Fruit fly (Drosophila melanogaster) whole organism, embryonic: ENCODE results near the gene Rab8.

ENCODE experiments used
- Asciz ChIP-seq: fragments of 200-800 bp; sonication (Bioruptor generic); optimal IDR thresholded peaks from 2 replicates; lab custom pipeline; 2017; ENCODE audit warnings: missing biosample characterization, mild to moderate bottlenecking, missing genetic modification characterization, missing genetic modification reagents
- CG10209 ChIP-seq: fragments of 200-800 bp; sonication (Bioruptor generic); optimal IDR thresholded peaks from 3 replicates; lab custom pipeline; 2017; ENCODE audit warnings: missing biosample characterization, mild to moderate bottlenecking, missing genetic modification characterization, missing genetic modification reagents
- CG10267 ChIP-seq: fragments of 200-800 bp; sonication (Bioruptor generic); optimal IDR thresholded peaks from 2 replicates; lab custom pipeline; 2018; ENCODE audit warnings: missing biosample characterization, mild to moderate bottlenecking, missing genetic modification characterization, moderate library complexity
- CG10543 ChIP-seq: fragments of 200-800 bp; sonication (Bioruptor generic); optimal IDR thresholded peaks from 3 replicates; lab custom pipeline; 2017; ENCODE audit warnings: missing biosample characterization, mild to moderate bottlenecking, missing genetic modification characterization, moderate library complexity
- CG10979 ChIP-seq: fragments of 200-800 bp; sonication (Bioruptor generic); optimal IDR thresholded peaks from 2 replicates; lab custom pipeline; 2018; ENCODE audit warnings: missing biosample characterization, mild to moderate bottlenecking, missing genetic modification characterization, moderate library complexity
- CG11398 ChIP-seq: fragments of 200-800 bp; sonication (Bioruptor generic); optimal IDR thresholded peaks from 2 replicates; lab custom pipeline; 2016; ENCODE audit warnings: missing biosample characterization, missing genetic modification characterization
- CG11695 ChIP-seq: fragments of 200-800 bp; sonication (Bioruptor generic); IDR thresholded peaks from 3 replicates; pipeline ENCODE4 v1.3.6; 2022; ENCODE audit warnings: missing biosample characterization, missing genetic modification characterization
- CG11723 ChIP-seq: fragments of 200-800 bp; sonication (Bioruptor generic); optimal IDR thresholded peaks from 2 replicates; lab custom pipeline; 2017; ENCODE audit warnings: missing biosample characterization, mild to moderate bottlenecking, missing genetic modification characterization
- CG14710 ChIP-seq: fragments of 200-800 bp; sonication (Bioruptor generic); optimal IDR thresholded peaks from 3 replicates; lab custom pipeline; 2019; ENCODE audit warnings: missing biosample characterization, mild to moderate bottlenecking, missing genetic modification characterization, moderate library complexity
- CG15514 ChIP-seq: fragments of 200-800 bp; sonication (Bioruptor generic); optimal IDR thresholded peaks from 3 replicates; lab custom pipeline; 2017; ENCODE audit warnings: missing biosample characterization, missing genetic modification characterization, mild to moderate bottlenecking, moderate library complexity, missing genetic modification reagents
- CG17361 ChIP-seq: fragments of 200-800 bp; sonication (Bioruptor generic); IDR thresholded peaks from 3 replicates; pipeline ENCODE4 v1.3.6; 2022; ENCODE audit warnings: missing biosample characterization, missing genetic modification characterization
- CG2712 ChIP-seq: fragments of 200-800 bp; optimal IDR thresholded peaks from 3 replicates; lab custom pipeline; 2019; ENCODE audit warnings: missing biosample characterization, mild to moderate bottlenecking, missing genetic modification characterization, moderate library complexity
- CG30403 ChIP-seq: fragments of 200-800 bp; sonication (Bioruptor generic); optimal IDR thresholded peaks from 3 replicates; lab custom pipeline; 2016; ENCODE audit warnings: missing biosample characterization, missing genetic modification characterization
- CG3065 ChIP-seq: fragments of 200-800 bp; sonication (Bioruptor generic); optimal IDR thresholded peaks from 2 replicates; lab custom pipeline; 2016; ENCODE audit warnings: missing biosample characterization, missing genetic modification characterization
- CG32767 ChIP-seq: fragments of 200-800 bp; sonication (Bioruptor generic); IDR thresholded peaks from 2 replicates; pipeline ENCODE4 v1.3.6; 2022; ENCODE audit warnings: missing biosample characterization, missing genetic modification characterization
- CG33213 ChIP-seq: fragments of 200-800 bp; sonication (Bioruptor generic); optimal IDR thresholded peaks from 3 replicates; lab custom pipeline; 2016; ENCODE audit warnings: missing biosample characterization, missing genetic modification characterization
- CG34376 ChIP-seq: fragments of 200-800 bp; sonication (Bioruptor generic); optimal IDR thresholded peaks from 2 replicates; lab custom pipeline; 2018; ENCODE audit warnings: missing biosample characterization, mild to moderate bottlenecking, missing genetic modification characterization
- CG3838 ChIP-seq: fragments of 200-800 bp; sonication (Bioruptor generic); optimal IDR thresholded peaks from 3 replicates; lab custom pipeline; 2016; ENCODE audit warnings: missing biosample characterization, missing genetic modification characterization
- CG8290 ChIP-seq, 3 experiments: fragments of 200-800 bp; sonication (Bioruptor generic); optimal IDR thresholded peaks; 2 replicates each; lab custom pipeline; 2016 to 2019; ENCODE audit warnings: missing biosample characterization in 3 of 3, missing genetic modification characterization in 3 of 3, mild to moderate bottlenecking in 2 of 3, moderate library complexity in 1 of 3
- CG9797 ChIP-seq: fragments of 200-800 bp; sonication (Bioruptor generic); optimal IDR thresholded peaks from 3 replicates; lab custom pipeline; 2018; ENCODE audit warnings: missing biosample characterization, mild to moderate bottlenecking, missing genetic modification characterization
- CHES-1-like ChIP-seq: fragments of 200-800 bp; sonication (Bioruptor generic); optimal IDR thresholded peaks from 2 replicates; lab custom pipeline; 2016; ENCODE audit warnings: missing biosample characterization, missing genetic modification characterization
- HLH54F ChIP-seq: fragments of 200-800 bp; sonication (Bioruptor generic); optimal IDR thresholded peaks from 3 replicates; lab custom pipeline; 2016; ENCODE audit warnings: missing biosample characterization, missing genetic modification characterization
- Hr3 ChIP-seq: fragments of 200-800 bp; sonication (Bioruptor generic); optimal IDR thresholded peaks from 3 replicates; lab custom pipeline; 2016; ENCODE audit warnings: missing biosample characterization, missing genetic modification characterization
- MBD-R2 ChIP-seq: fragments of 200-800 bp; sonication (Bioruptor generic); IDR thresholded peaks from 2 replicates; pipeline ENCODE4 v1.3.6; 2022; ENCODE audit warnings: missing biosample characterization, missing genetic modification characterization
- MESR4 ChIP-seq: fragments of 200-800 bp; sonication (Bioruptor generic); optimal IDR thresholded peaks from 2 replicates; lab custom pipeline; 2018; ENCODE audit warnings: missing biosample characterization, mild to moderate bottlenecking, missing genetic modification characterization, moderate library complexity
- Nf-YA ChIP-seq: fragments of 200-800 bp; sonication (Bioruptor generic); IDR thresholded peaks from 2 replicates; pipeline ENCODE4 v1.3.6; 2022; ENCODE audit warnings: missing biosample characterization, missing genetic modification characterization
- Opbp ChIP-seq: fragments of 200-800 bp; sonication (Bioruptor generic); IDR thresholded peaks from 3 replicates; pipeline ENCODE4 v1.3.6; 2022; ENCODE audit warnings: missing biosample characterization, missing genetic modification characterization; ENCODE audit not compliant: partially characterized antibody
- Optix ChIP-seq: fragments of 200-800 bp; sonication (Bioruptor generic); IDR thresholded peaks from 3 replicates; pipeline ENCODE4 v1.3.6; 2022; ENCODE audit warnings: missing biosample characterization, missing genetic modification characterization
- Scr ChIP-seq: fragments of 200-800 bp; sonication (Bioruptor generic); IDR thresholded peaks from 2 replicates; pipeline ENCODE4 v1.3.6; 2022; ENCODE audit warnings: missing biosample characterization, missing genetic modification characterization; ENCODE audit not compliant: partially characterized antibody
- Stat92E ChIP-seq, 3 experiments: fragments of >200 bp in 2 of 3; fragments of 200-800 bp in 1 of 3; sonication (Bioruptor generic) in 1 of 3; optimal IDR thresholded peaks; 2 replicates each; lab custom pipeline; 2017 to 2019; ENCODE audit warnings: missing biosample characterization in 3 of 3, missing genetic modification characterization in 3 of 3, mild to moderate bottlenecking in 1 of 3, moderate library complexity in 1 of 3
- Xbp1 ChIP-seq: fragments of 200-800 bp; sonication (Bioruptor generic); optimal IDR thresholded peaks from 3 replicates; lab custom pipeline; 2016; ENCODE audit warnings: missing biosample characterization, mild to moderate bottlenecking, missing genetic modification characterization
- YL-1 ChIP-seq: fragments of 200-800 bp; sonication (Bioruptor generic); optimal IDR thresholded peaks from 3 replicates; lab custom pipeline; 2017; ENCODE audit warnings: missing biosample characterization, mild to moderate bottlenecking, missing genetic modification characterization
- bbx ChIP-seq: fragments of 200-800 bp; sonication (Bioruptor generic); IDR thresholded peaks from 2 replicates; pipeline ENCODE4 v1.3.6; 2022; ENCODE audit warnings: missing biosample characterization, missing genetic modification characterization; ENCODE audit not compliant: partially characterized antibody
- caup ChIP-seq: fragments of 200-800 bp; sonication (Bioruptor generic); optimal IDR thresholded peaks from 3 replicates; lab custom pipeline; 2017; ENCODE audit warnings: missing biosample characterization, mild to moderate bottlenecking, missing genetic modification characterization, moderate library complexity; ENCODE audit not compliant: severe bottlenecking
- crp ChIP-seq, 2 experiments: fragments of 200-800 bp; sonication (Bioruptor generic); optimal IDR thresholded peaks; 2 replicates in 1 of 2; 3 replicates in 1 of 2; lab custom pipeline; 2017; ENCODE audit warnings: missing biosample characterization in 2 of 2, missing genetic modification characterization in 2 of 2, mild to moderate bottlenecking in 1 of 2, moderate library complexity in 1 of 2
- ftz-f1 ChIP-seq: fragments of 200-800 bp; sonication (Bioruptor generic); optimal IDR thresholded peaks from 2 replicates; lab custom pipeline; 2016; ENCODE audit warnings: missing biosample characterization, missing genetic modification characterization
- gfzf ChIP-seq: fragments of 200-800 bp; sonication (Bioruptor generic); optimal IDR thresholded peaks from 2 replicates; lab custom pipeline; 2016; ENCODE audit warnings: missing biosample characterization, mild to moderate bottlenecking, missing genetic modification characterization, moderate library complexity
- grau ChIP-seq: fragments of 200-800 bp; optimal IDR thresholded peaks from 3 replicates; lab custom pipeline; 2019; ENCODE audit warnings: missing biosample characterization, mild to moderate bottlenecking, missing genetic modification characterization, moderate library complexity
- ken ChIP-seq: fragments of 200-800 bp; sonication (Bioruptor generic); IDR thresholded peaks from 3 replicates; pipeline ENCODE4 v1.3.6; 2022; ENCODE audit warnings: missing biosample characterization, missing genetic modification characterization
- lab ChIP-seq: fragments of 200-800 bp; sonication (Bioruptor generic); optimal IDR thresholded peaks from 3 replicates; lab custom pipeline; 2017; ENCODE audit warnings: missing biosample characterization, missing genetic modification characterization, mild to moderate bottlenecking, moderate library complexity, missing genetic modification reagents
- lilli ChIP-seq: fragments of 200-800 bp; sonication (Bioruptor generic); optimal IDR thresholded peaks from 3 replicates; lab custom pipeline; 2016; ENCODE audit warnings: missing biosample characterization, missing genetic modification characterization
- org-1 ChIP-seq: fragments of 200-800 bp; sonication (Bioruptor generic); optimal IDR thresholded peaks from 2 replicates; lab custom pipeline; 2017; ENCODE audit warnings: missing biosample characterization, missing genetic modification characterization
- pzg ChIP-seq: fragments of 200-800 bp; sonication (Bioruptor generic); optimal IDR thresholded peaks from 3 replicates; lab custom pipeline; 2018; ENCODE audit warnings: missing biosample characterization, mild to moderate bottlenecking, missing genetic modification characterization, moderate library complexity
- so ChIP-seq: fragments of 200-800 bp; sonication (Bioruptor generic); IDR thresholded peaks from 3 replicates; pipeline ENCODE4 v1.3.6; 2022; ENCODE audit warnings: missing biosample characterization, missing genetic modification characterization
- sug ChIP-seq: fragments of 200-800 bp; optimal IDR thresholded peaks from 2 replicates; lab custom pipeline; 2019; ENCODE audit warnings: missing biosample characterization, mild to moderate bottlenecking, missing genetic modification characterization, moderate library complexity
- tgo ChIP-seq: fragments of 200-800 bp; sonication (Bioruptor generic); IDR thresholded peaks from 3 replicates; pipeline ENCODE4 v1.3.6; 2022; ENCODE audit warnings: missing biosample characterization, missing genetic modification characterization
- tll ChIP-seq, 2 experiments: fragments of 200-800 bp in 1 of 2; fragments of >200 bp in 1 of 2; sonication (Bioruptor generic) in 1 of 2; optimal IDR thresholded peaks; 2 replicates each; lab custom pipeline; 2017 to 2019; ENCODE audit warnings: missing biosample characterization in 2 of 2, missing genetic modification characterization in 2 of 2, mild to moderate bottlenecking in 1 of 2, moderate library complexity in 1 of 2
- zen ChIP-seq: fragments of 200-800 bp; sonication (Bioruptor generic); optimal IDR thresholded peaks from 3 replicates; lab custom pipeline; 2018; ENCODE audit warnings: missing biosample characterization, mild to moderate bottlenecking, missing genetic modification characterization, moderate library complexity

Rab8 gene

dm6 chr3L:19861215-19861614 lies 9.7 kb downstream of the Rab8 start (continued):
- TF ChIP-seq CG32767 (GFP tag; lab: Robert Waterston, UW) (no peak), CG11398 (no peak), zen (tag; lab: Kevin White, UChicago) (peak; percentile 37), CG2712 (tag; lab: Kevin White, UChicago) (peak; percentile 34), CG8290 (GFP tag; optimal IDR thresholded peaks at IDR 0.05; lab: Kevin White, UChicago) (peak; percentile 13), CG8290 (tag; optimal IDR thresholded peaks at IDR 0.05; lab: Kevin White, UChicago) (no peak), CG11695 (no peak), gfzf (peak; percentile 51), bbx (GFP tag; lab: Robert Waterston, UW) (peak; percentile 35; the same call in 1 of the 2 replicates), MESR4 (peak; percentile 76), YL-1 (peak; percentile 81), pzg (GFP tag; lab: Kevin White, UChicago) (peak; percentile 75), Opbp (peak; percentile 52; the same call in 1 of the 3 replicates), CG3838 (GFP tag; lab: Kevin White, UChicago) (no peak), MBD-R2 (GFP tag; lab: Robert Waterston, UW) (peak; percentile 88), CG15514 (GFP tag; lab: Kevin White, UChicago) (peak; percentile 77), CG10209 (GFP tag; lab: Kevin White, UChicago) (peak; percentile 24), CG33213 (GFP tag; lab: Kevin White, UChicago) (no peak), Asciz (GFP tag; lab: Kevin White, UChicago) (no peak), ftz-f1 (GFP tag; lab: Kevin White, UChicago) (peak; percentile 70), CG3065 (no peak), caup (peak; percentile 24), CG10979 (tag; lab: Kevin White, UChicago) (peak; percentile 28), CG17361 (0 out of 3 replicates have a peak, but pooled peaks have one; percentile 11), sug (tag; lab: Kevin White, UChicago) (peak; percentile 46), Stat92E (GFP tag; optimal IDR thresholded peaks at IDR 0.05; lab: Kevin White, UChicago) (peak in 1 of 3 experiments; percentile 98), crp (GFP tag; optimal IDR thresholded peaks at IDR 0.05; lab: Kevin White, UChicago) (peak; percentile 96 to 100), Hr3 (GFP tag; lab: Kevin White, UChicago) (no peak), org-1 (GFP tag; lab: Kevin White, UChicago) (no peak), grau (tag; lab: Kevin White, UChicago) (peak; percentile 9), CG10267 (tag; lab: Kevin White, UChicago) (peak; percentile 96), ken (GFP tag; lab: Robert Waterston, UW) (peak; percentile 48; the same call in 1 of the 3 replicates), CG14710 (tag; lab: Kevin White, UChicago) (peak; percentile 61), so (GFP tag; lab: Robert Waterston, UW) (peak; percentile 35; the same call in 1 of the 3 replicates), CG30403 (no peak), CG11723 (no peak), Scr (GFP tag; lab: Robert Waterston, UW) (peak; percentile 34; the same call in 1 of the 2 replicates), Xbp1 (peak; percentile 9), CHES-1-like (no peak), tgo (GFP tag; lab: Robert Waterston, UW) (no peak), Optix (GFP tag; lab: Robert Waterston, UW) (no peak), HLH54F (GFP tag; lab: Kevin White, UChicago) (no peak), CG9797 (GFP tag; lab: Kevin White, UChicago) (peak; percentile 49), CG10543 (peak; percentile 31), Nf-YA (GFP tag; lab: Robert Waterston, UW) (peak; percentile 37; the same call in 1 of the 2 replicates), lilli (GFP tag; lab: Kevin White, UChicago) (peak; percentile 8), lab (GFP tag; lab: Kevin White, UChicago) (peak; percentile 38), CG34376 (peak; percentile 77), tll (GFP tag; optimal IDR thresholded peaks at IDR 0.05; lab: Kevin White, UChicago) (peak in 1 of 2 experiments; percentile 19)
